Worm (Caenorhabditis elegans) whole organism, early embryonic: ENCODE measurements around the gene Y17D7B.10.

Experiments
- tbx-11 ChIP-seq: fragments of 200-800 bp; sonication (Bioruptor generic); IDR thresholded peaks from 2 replicates; pipeline ENCODE4 v1.3.6; 2022; ENCODE audit warnings: missing genetic modification characterization, missing compliant biosample characterization
- tra-4 ChIP-seq: sonication (generic microtip); optimal IDR thresholded peaks from 2 replicates; lab custom pipeline; 2017; ENCODE audit warnings: missing genetic modification characterization, missing compliant biosample characterization

- TF ChIP-seq tbx-11 (GFP tag; lab: Robert Waterston, UW), result no peak
- TF ChIP-seq tra-4, result no peak
Measured at ce11 chrV:18734381-18734780, 49.1 kb upstream of the Y17D7B.10 start, which contains the start of gene scl-20.
